Fruit fly (Drosophila melanogaster) whole organism, pupa: ENCODE data around the gene Rac2.

Experiments
- CG10348 ChIP-seq: fragments of 200-800 bp; sonication (Bioruptor generic); IDR thresholded peaks from 2 replicates; pipeline ENCODE4 v1.3.6; 2022; ENCODE audit warnings: missing biosample characterization, missing genetic modification characterization
- CG17806 ChIP-seq: fragments of 200-800 bp; sonication (Bioruptor generic); optimal IDR thresholded peaks from 2 replicates; lab custom pipeline; 2018; ENCODE audit warnings: missing biosample characterization, mild to moderate bottlenecking, missing genetic modification characterization, moderate library complexity
- CG34367 ChIP-seq: fragments of 200-800 bp; sonication (Bioruptor generic); optimal IDR thresholded peaks from 2 replicates; lab custom pipeline; 2018; ENCODE audit warnings: missing biosample characterization, mild to moderate bottlenecking, missing genetic modification characterization
- CG8301 ChIP-seq: fragments of 200-800 bp; sonication (Bioruptor generic); optimal IDR thresholded peaks from 2 replicates; lab custom pipeline; 2018; ENCODE audit warnings: missing biosample characterization, mild to moderate bottlenecking, missing genetic modification characterization
- Pif1B ChIP-seq: fragments of 200-800 bp; sonication (Bioruptor generic); optimal IDR thresholded peaks from 3 replicates; lab custom pipeline; 2016; ENCODE audit warnings: missing biosample characterization, missing genetic modification characterization
- Snoo ChIP-seq: fragments of 200-800 bp; sonication (Bioruptor generic); optimal IDR thresholded peaks from 3 replicates; lab custom pipeline; 2017; ENCODE audit warnings: missing biosample characterization, mild to moderate bottlenecking, missing genetic modification characterization, inconsistent platforms
- rn ChIP-seq: fragments of 200-800 bp; sonication (Bioruptor generic); IDR thresholded peaks from 2 replicates; pipeline ENCODE4 v1.3.6; 2022; ENCODE audit warnings: missing biosample characterization, missing genetic modification characterization

DNA sequence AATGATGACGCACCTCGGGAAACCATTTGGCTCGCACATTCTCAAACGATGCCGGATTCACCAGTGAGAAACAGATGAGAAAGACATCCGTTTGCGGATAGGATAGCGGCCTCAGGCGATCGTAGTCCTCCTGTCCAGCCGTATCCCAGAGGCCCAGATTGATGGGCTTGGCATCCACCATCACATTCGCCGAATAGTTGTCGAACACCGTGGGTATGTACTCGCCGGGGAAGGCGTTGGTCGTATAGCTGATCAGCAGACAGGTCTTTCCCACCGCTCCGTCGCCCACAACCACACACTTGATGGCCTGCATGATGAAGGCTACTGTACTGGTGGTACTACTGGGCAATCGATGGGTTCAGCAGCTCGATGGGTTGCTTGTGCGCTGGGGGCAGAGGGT is 792 bp downstream of the Rac2 start:
- no peak for TF ChIP-seq Pif1B (GFP tag; lab: Kevin White, UChicago)
- no peak for TF ChIP-seq Snoo (tag; lab: Kevin White, UChicago)
- no peak for TF ChIP-seq CG10348 (GFP tag; lab: Robert Waterston, UW)
- no peak for TF ChIP-seq CG34367 (tag; lab: Kevin White, UChicago)
- no peak for TF ChIP-seq CG17806 (tag; lab: Kevin White, UChicago)
- no peak for TF ChIP-seq rn (GFP tag; lab: Robert Waterston, UW)
- TF ChIP-seq CG8301 (tag; lab: Kevin White, UChicago) = no peak
